Worm (Caenorhabditis elegans): Measurements from ENCODE around the gene F59A1.11.

DNA sequence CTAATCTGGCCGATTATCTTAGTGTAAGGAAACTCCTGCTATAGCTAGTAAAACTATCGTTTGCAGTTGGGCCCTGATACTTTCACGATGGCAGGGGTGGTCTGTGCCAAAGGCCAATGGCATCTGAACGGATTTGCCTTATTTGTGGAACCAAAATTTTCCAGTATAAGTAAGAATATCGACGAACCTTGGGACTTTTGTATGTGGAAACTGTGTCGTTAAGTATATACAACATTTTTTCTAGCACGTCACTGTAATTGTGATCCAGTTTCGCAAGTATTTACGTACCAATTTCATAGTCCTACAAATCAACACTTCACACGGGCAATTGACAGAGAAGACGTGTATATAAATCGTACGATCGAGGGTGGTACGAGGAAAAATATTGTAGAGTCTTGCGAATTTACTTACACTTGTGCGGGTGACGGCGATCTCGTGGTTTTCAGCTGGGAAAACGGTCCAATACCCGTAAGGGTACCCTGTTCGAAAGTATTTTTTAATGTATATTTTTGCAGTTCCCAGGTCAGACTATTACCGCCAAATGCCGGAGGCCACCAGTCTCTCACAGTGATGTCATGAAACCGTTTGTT lies 40.5 kb upstream of the F59A1.11 start:
- TF ChIP-seq lag-1 (GFP tag; IDR thresholded peaks at IDR 0.05) = no peak
- no peak for TF ChIP-seq Y53G8AR.9 (GFP tag; conservative IDR thresholded peaks at IDR 0.05)
- no peak for TF ChIP-seq nhr-120 (GFP tag; IDR thresholded peaks at IDR 0.05)
- no peak for TF ChIP-seq mxl-1 (tag; optimal IDR thresholded peaks at IDR 0.05)
- no peak for TF ChIP-seq lsl-1 (GFP tag; optimal IDR thresholded peaks at IDR 0.05)
- no peak for TF ChIP-seq tbp1 (GFP tag; optimal IDR thresholded peaks at IDR 0.05)
- TF ChIP-seq dpl-1 (GFP tag; optimal IDR thresholded peaks at IDR 0.05) = no peak
- TF ChIP-seq egrh-3 (GFP tag; IDR thresholded peaks at IDR 0.05) = no peak
- TF ChIP-seq nhr-90 (tag; optimal IDR thresholded peaks at IDR 0.05) = no peak
